Fruit fly (Drosophila melanogaster) whole organism, embryonic: Measurements from ENCODE around the gene CG17108.

Experiments
- Abd-B ChIP-seq: fragments of 200-800 bp; sonication (Bioruptor generic); optimal IDR thresholded peaks from 2 replicates; lab custom pipeline; 2018; ENCODE audit warnings: missing biosample characterization, mild to moderate bottlenecking, missing genetic modification characterization, moderate library complexity
- Bdp1 ChIP-seq: fragments of 200-800 bp; sonication (Bioruptor generic); optimal IDR thresholded peaks from 3 replicates; lab custom pipeline; 2016; ENCODE audit warnings: missing biosample characterization, missing genetic modification characterization
- CG11398 ChIP-seq: fragments of 200-800 bp; sonication (Bioruptor generic); optimal IDR thresholded peaks from 2 replicates; lab custom pipeline; 2016; ENCODE audit warnings: missing biosample characterization, missing genetic modification characterization
- CG11504 ChIP-seq: fragments of 200-800 bp; sonication (Bioruptor generic); optimal IDR thresholded peaks from 3 replicates; lab custom pipeline; 2019; ENCODE audit warnings: missing biosample characterization, mild to moderate bottlenecking, missing genetic modification characterization, moderate library complexity
- CG13296 ChIP-seq: fragments of 200-800 bp; sonication (Bioruptor generic); optimal IDR thresholded peaks from 3 replicates; lab custom pipeline; 2018; ENCODE audit warnings: missing biosample characterization, mild to moderate bottlenecking, missing genetic modification characterization
- CG13424 ChIP-seq: fragments of 200-800 bp; sonication (Bioruptor generic); optimal IDR thresholded peaks from 2 replicates; lab custom pipeline; 2019; ENCODE audit warnings: missing biosample characterization, mild to moderate bottlenecking, missing genetic modification characterization, moderate library complexity
- CG13624 ChIP-seq: fragments of 200-800 bp; sonication (Bioruptor generic); optimal IDR thresholded peaks from 2 replicates; lab custom pipeline; 2016; ENCODE audit warnings: missing biosample characterization, missing genetic modification characterization
- CG13894 ChIP-seq: fragments of 200-800 bp; sonication (Bioruptor generic); optimal IDR thresholded peaks from 3 replicates; lab custom pipeline; 2018; ENCODE audit warnings: missing biosample characterization, mild to moderate bottlenecking, missing genetic modification characterization, moderate library complexity
- CG17829 ChIP-seq: fragments of 200-800 bp; optimal IDR thresholded peaks from 2 replicates; lab custom pipeline; 2019; ENCODE audit warnings: missing biosample characterization, mild to moderate bottlenecking, missing genetic modification characterization, moderate library complexity
- CG18262 ChIP-seq: fragments of 200-800 bp; optimal IDR thresholded peaks from 3 replicates; lab custom pipeline; 2019; ENCODE audit warnings: missing biosample characterization, mild to moderate bottlenecking, missing genetic modification characterization, moderate library complexity
- CG2120 ChIP-seq: fragments of 200-800 bp; sonication (Bioruptor generic); optimal IDR thresholded peaks from 3 replicates; lab custom pipeline; 2016; ENCODE audit warnings: missing biosample characterization, missing genetic modification characterization
- CG9932 ChIP-seq: fragments of 200-800 bp; sonication (Bioruptor generic); IDR thresholded peaks from 2 replicates; pipeline ENCODE4 v1.3.6; 2022; ENCODE audit warnings: missing biosample characterization, missing genetic modification characterization
- Dbx ChIP-seq: fragments of 200-800 bp; sonication (Bioruptor generic); IDR thresholded peaks from 3 replicates; pipeline ENCODE4 v1.3.6; 2022; ENCODE audit warnings: missing biosample characterization, missing genetic modification characterization
- Doc2 ChIP-seq: fragments of 200-800 bp; sonication (Bioruptor generic); IDR thresholded peaks from 2 replicates; pipeline ENCODE4 v1.3.6; 2022; ENCODE audit warnings: missing biosample characterization, missing genetic modification characterization
- E2f2 ChIP-seq: fragments of 200-800 bp; sonication (Bioruptor generic); IDR thresholded peaks from 2 replicates; pipeline ENCODE4 v1.3.6; 2022; ENCODE audit warnings: missing biosample characterization, missing genetic modification characterization
- Hmr ChIP-seq: fragments of 200-800 bp; sonication (Bioruptor generic); optimal IDR thresholded peaks from 3 replicates; lab custom pipeline; 2017; ENCODE audit warnings: mild to moderate bottlenecking, missing biosample characterization, missing genetic modification reagents, missing genetic modification characterization
- Hmx ChIP-seq: fragments of 200-800 bp; sonication (Bioruptor generic); optimal IDR thresholded peaks from 2 replicates; lab custom pipeline; 2016; ENCODE audit warnings: missing biosample characterization, missing genetic modification characterization
- Hr39 ChIP-seq: fragments of >200 bp; optimal IDR thresholded peaks from 2 replicates; lab custom pipeline; 2017
- Hsf ChIP-seq: fragments of 200-800 bp; sonication (Bioruptor generic); optimal IDR thresholded peaks from 3 replicates; lab custom pipeline; 2016; ENCODE audit warnings: missing biosample characterization, missing genetic modification characterization
- Med ChIP-seq: fragments of 200-800 bp; sonication (Bioruptor generic); peaks from one replicate; lab custom pipeline; 2016; ENCODE audit warnings: missing biosample characterization, missing genetic modification characterization, mild to moderate bottlenecking, inconsistent platforms, moderate library complexity
- NFAT ChIP-seq: fragments of 200-800 bp; sonication (Bioruptor generic); IDR thresholded peaks from 2 replicates; pipeline ENCODE4 v1.3.6; 2022; ENCODE audit warnings: missing biosample characterization, missing genetic modification characterization
- Nf-YC ChIP-seq: fragments of 200-800 bp; optimal IDR thresholded peaks from 3 replicates; lab custom pipeline; 2019; ENCODE audit warnings: missing biosample characterization, mild to moderate bottlenecking, missing genetic modification characterization, moderate library complexity
- Opbp ChIP-seq: fragments of 200-800 bp; sonication (Bioruptor generic); IDR thresholded peaks from 3 replicates; pipeline ENCODE4 v1.3.6; 2022; ENCODE audit warnings: missing biosample characterization, missing genetic modification characterization; ENCODE audit not compliant: partially characterized antibody
- Poxn ChIP-seq: fragments of 200-800 bp; sonication (Bioruptor generic); IDR thresholded peaks from 2 replicates; pipeline ENCODE4 v1.3.6; 2022; ENCODE audit warnings: missing biosample characterization, missing genetic modification characterization
- Ravus ChIP-seq: fragments of 200-800 bp; sonication (Bioruptor generic); IDR thresholded peaks from 2 replicates; pipeline ENCODE4 v1.3.6; 2022; ENCODE audit warnings: missing biosample characterization, missing genetic modification characterization
- Rx ChIP-seq: fragments of 200-800 bp; sonication (Bioruptor generic); IDR thresholded peaks from 2 replicates; pipeline ENCODE4 v1.3.6; 2022; ENCODE audit warnings: missing biosample characterization, missing genetic modification characterization
- al ChIP-seq: fragments of 200-800 bp; sonication (Bioruptor generic); IDR thresholded peaks from 2 replicates; pipeline ENCODE4 v1.3.6; 2022; ENCODE audit warnings: missing biosample characterization, missing genetic modification characterization
- ase ChIP-seq: fragments of 200-800 bp; sonication (Bioruptor generic); IDR thresholded peaks from 3 replicates; pipeline ENCODE4 v1.3.6; 2022; ENCODE audit warnings: missing biosample characterization, missing genetic modification characterization
- bowl ChIP-seq: fragments of 200-800 bp; sonication (Bioruptor generic); IDR thresholded peaks from 2 replicates; pipeline ENCODE4 v1.3.6; 2022; ENCODE audit warnings: missing biosample characterization, missing genetic modification characterization
- chinmo ChIP-seq: fragments of 200-800 bp; sonication (Bioruptor generic); IDR thresholded peaks from 4 replicates; pipeline ENCODE4 v1.3.6; 2022; ENCODE audit warnings: missing biosample characterization, missing genetic modification characterization; ENCODE audit not compliant: partially characterized antibody
- dysf ChIP-seq: fragments of 200-800 bp; sonication (Bioruptor generic); IDR thresholded peaks from 3 replicates; pipeline ENCODE4 v1.3.6; 2022; ENCODE audit warnings: missing biosample characterization, missing genetic modification characterization
- fd96Cb ChIP-seq: fragments of 200-800 bp; sonication (Bioruptor generic); optimal IDR thresholded peaks from 2 replicates; lab custom pipeline; 2018; ENCODE audit warnings: missing biosample characterization, mild to moderate bottlenecking, missing genetic modification characterization, moderate library complexity
- gem ChIP-seq: fragments of 200-800 bp; sonication (Bioruptor generic); optimal IDR thresholded peaks from 2 replicates; lab custom pipeline; 2019; ENCODE audit warnings: missing biosample characterization, mild to moderate bottlenecking, missing genetic modification characterization, moderate library complexity
- grau ChIP-seq: fragments of 200-800 bp; optimal IDR thresholded peaks from 3 replicates; lab custom pipeline; 2019; ENCODE audit warnings: missing biosample characterization, mild to moderate bottlenecking, missing genetic modification characterization, moderate library complexity
- grn ChIP-seq: fragments of 200-800 bp; sonication (Bioruptor generic); optimal IDR thresholded peaks from 3 replicates; lab custom pipeline; 2017; ENCODE audit warnings: missing biosample characterization, missing genetic modification characterization
- gsb ChIP-seq: fragments of 200-800 bp; sonication (Bioruptor generic); IDR thresholded peaks from 2 replicates; pipeline ENCODE4 v1.3.6; 2022; ENCODE audit warnings: missing biosample characterization, missing genetic modification characterization
- ind ChIP-seq: fragments of 200-800 bp; sonication (Bioruptor generic); optimal IDR thresholded peaks from 3 replicates; lab custom pipeline; 2016; ENCODE audit warnings: missing biosample characterization, missing genetic modification characterization
- ken ChIP-seq: fragments of 200-800 bp; sonication (Bioruptor generic); IDR thresholded peaks from 3 replicates; pipeline ENCODE4 v1.3.6; 2022; ENCODE audit warnings: missing biosample characterization, missing genetic modification characterization
- klu ChIP-seq: fragments of 200-800 bp; sonication (Bioruptor generic); IDR thresholded peaks from 2 replicates; pipeline ENCODE4 v1.3.6; 2022; ENCODE audit warnings: missing biosample characterization, missing genetic modification characterization
- knrl ChIP-seq: fragments of 200-800 bp; sonication (Bioruptor generic); IDR thresholded peaks from 3 replicates; pipeline ENCODE4 v1.3.6; 2022; ENCODE audit warnings: missing biosample characterization, missing genetic modification characterization; ENCODE audit not compliant: partially characterized antibody
- lola ChIP-seq, 3 experiments: fragments of >200 bp in 2 of 3; fragments of 200-800 bp in 1 of 3; sonication (Bioruptor generic) in 1 of 3; optimal IDR thresholded peaks; 2 replicates each; lab custom pipeline; 2017 to 2019; ENCODE audit warnings: missing biosample characterization in 3 of 3, missing genetic modification characterization in 3 of 3, mild to moderate bottlenecking in 1 of 3, moderate library complexity in 1 of 3
- nom ChIP-seq: fragments of 200-800 bp; sonication (Bioruptor generic); optimal IDR thresholded peaks from 2 replicates; lab custom pipeline; 2017; ENCODE audit warnings: missing biosample characterization, missing genetic modification characterization, mild to moderate bottlenecking, moderate library complexity, missing genetic modification reagents
- otp ChIP-seq: fragments of 200-800 bp; sonication (Bioruptor generic); IDR thresholded peaks from 3 replicates; pipeline ENCODE4, ENCODE4 v1.3.6; 2022; ENCODE audit warnings: missing biosample characterization, missing genetic modification characterization
- prd ChIP-seq, 3 experiments: fragments of >200 bp in 2 of 3; fragments of 200-800 bp in 1 of 3; sonication (Bioruptor generic) in 1 of 3; optimal IDR thresholded peaks in 2 of 3; IDR thresholded peaks in 1 of 3; 2 replicates in 2 of 3; 3 replicates in 1 of 3; pipeline versions ENCODE4 v1.3.6 to Lab custom; 2017 to 2022; ENCODE audit warnings: missing biosample characterization in 1 of 3, missing genetic modification characterization in 1 of 3
- pzg ChIP-seq: fragments of 200-800 bp; sonication (Bioruptor generic); optimal IDR thresholded peaks from 3 replicates; lab custom pipeline; 2018; ENCODE audit warnings: missing biosample characterization, mild to moderate bottlenecking, missing genetic modification characterization, moderate library complexity
- salm ChIP-seq: fragments of 200-800 bp; sonication (Bioruptor generic); optimal IDR thresholded peaks from 2 replicates; lab custom pipeline; 2018; ENCODE audit warnings: missing biosample characterization, mild to moderate bottlenecking, missing genetic modification characterization
- sens ChIP-seq: fragments of 200-800 bp; sonication (Bioruptor generic); peaks from one replicate; lab custom pipeline; 2016; ENCODE audit warnings: missing biosample characterization, missing genetic modification characterization
- shn ChIP-seq: fragments of 200-800 bp; sonication (Bioruptor generic); optimal IDR thresholded peaks from 3 replicates; lab custom pipeline; 2016; ENCODE audit warnings: missing biosample characterization, missing genetic modification characterization
- sim ChIP-seq: fragments of 200-800 bp; sonication (Bioruptor generic); IDR thresholded peaks from 2 replicates; pipeline ENCODE4 v1.3.6; 2022; ENCODE audit warnings: missing biosample characterization, missing genetic modification characterization
- vvl ChIP-seq: fragments of 200-800 bp; sonication (Bioruptor generic); IDR thresholded peaks from 2 replicates; pipeline ENCODE4 v1.3.6; 2022; ENCODE audit warnings: missing biosample characterization, missing genetic modification characterization

Gene CG17108

dm6 chr2L:10685666-10686065, 8.2 kb downstream of the CG17108 start (continued):
- peak; percentile 18 for TF ChIP-seq grau (tag; lab: Kevin White, UChicago)
- no peak for TF ChIP-seq CG13624 (GFP tag; lab: Kevin White, UChicago)
- no peak for TF ChIP-seq CG13296
- peak; percentile 33 for TF ChIP-seq Abd-B
- no peak for TF ChIP-seq klu (GFP tag; lab: Robert Waterston, UW)
- no peak for TF ChIP-seq Bdp1
- no peak for TF ChIP-seq Hmx (GFP tag; lab: Kevin White, UChicago)
- TF ChIP-seq Opbp (GFP tag; lab: Robert Waterston, UW), result no peak
- TF ChIP-seq ken (GFP tag; lab: Robert Waterston, UW), result no peak
- TF ChIP-seq Hr39 (lab: Kevin White, UChicago), result no peak
- peak; percentile 40 for TF ChIP-seq CG2120
- no peak for TF ChIP-seq pzg (GFP tag; lab: Kevin White, UChicago)
- TF ChIP-seq CG11504 (tag; lab: Kevin White, UChicago), result peak; percentile 47
- no peak for TF ChIP-seq al (GFP tag; lab: Robert Waterston, UW)
- no peak for TF ChIP-seq CG11398 (GFP tag; lab: Kevin White, UChicago)
- TF ChIP-seq Doc2 (GFP tag; lab: Robert Waterston, UW), result no peak
- no peak for TF ChIP-seq otp
- peak; percentile 18 for TF ChIP-seq NFAT (GFP tag; lab: Robert Waterston, UW)
- TF ChIP-seq Poxn (GFP tag; lab: Robert Waterston, UW), result no peak
- peak; percentile 62 for TF ChIP-seq Med
- no peak for TF ChIP-seq Rx (GFP tag; lab: Robert Waterston, UW)
- no peak for TF ChIP-seq salm
- peak; percentile 4 for TF ChIP-seq fd96Cb (tag; lab: Kevin White, UChicago)
- no peak for TF ChIP-seq grn (GFP tag; lab: Kevin White, UChicago)
- TF ChIP-seq CG17829 (tag; lab: Kevin White, UChicago), result no peak
- TF ChIP-seq Dbx (GFP tag; lab: Robert Waterston, UW), result 0 out of 3 replicates have a peak, but pooled peaks have one; percentile 15
- no peak for TF ChIP-seq Hmr (GFP tag; lab: Kevin White, UChicago)
- peak; percentile 20 for TF ChIP-seq ind
- TF ChIP-seq Nf-YC (tag; lab: Kevin White, UChicago), result no peak
- TF ChIP-seq CG9932 (GFP tag; lab: Robert Waterston, UW), result peak; percentile 67

- TF ChIP-seq sens (GFP tag; lab: Kevin White, UChicago) (peak; percentile 35), knrl (GFP tag; lab: Robert Waterston, UW) (no peak), ase (GFP tag; lab: Robert Waterston, UW) (no peak), grn (GFP tag; lab: Kevin White, UChicago) (peak; percentile 37), CG13894 (peak; percentile 74), Ravus (GFP tag; lab: Robert Waterston, UW) (no peak), lola (GFP tag; optimal IDR thresholded peaks at IDR 0.05; lab: Kevin White, UChicago) (no peak), chinmo (GFP tag; lab: Robert Waterston, UW) (0 out of 4 replicates have a peak, but pooled peaks have one; percentile 30), gsb (GFP tag; lab: Robert Waterston, UW) (no peak), vvl (peak; percentile 39; the same call in 1 of the 2 replicates)
Measured at dm6 chr2L:10684309-10684708, 9.6 kb downstream of the CG17108 start, which contains the start of gene CG7299. TSS of gene CG7299 (minus strand) at chr2L:10684409.

dm6 chr2L:10682912-10683311, 11.0 kb downstream of the CG17108 start:
- TF ChIP-seq sim (no peak), gem (tag; lab: Kevin White, UChicago) (peak; percentile 42), al (GFP tag; lab: Robert Waterston, UW) (peak; percentile 5; the same call in 1 of the 2 replicates), Hsf (GFP tag; lab: Kevin White, UChicago) (peak; percentile 14), CG18262 (tag; lab: Kevin White, UChicago) (no peak), Nf-YC (tag; lab: Kevin White, UChicago) (no peak), CG13424 (tag; lab: Kevin White, UChicago) (no peak), sens (GFP tag; lab: Kevin White, UChicago) (peak; percentile 36), dysf (GFP tag; lab: Robert Waterston, UW) (peak; percentile 5; the same call in 1 of the 3 replicates), nom (GFP tag; lab: Kevin White, UChicago) (no peak), shn (GFP tag; lab: Kevin White, UChicago) (no peak), grau (tag; lab: Kevin White, UChicago) (peak; percentile 18), prd (optimal IDR thresholded peaks at IDR 0.05; lab: Kevin White, UChicago) (no peak), prd (GFP tag; IDR thresholded peaks at IDR 0.05; lab: Robert Waterston, UW) (0 out of 3 replicates have a peak, but pooled peaks have one; percentile 11), bowl (GFP tag; lab: Robert Waterston, UW) (no peak), E2f2 (GFP tag; lab: Robert Waterston, UW) (no peak)
